Worm (Caenorhabditis elegans) whole organism, midembryonic: Measurements from ENCODE around the gene srh-297.

Experiments used
- T22C8.4 ChIP-seq: fragments of 200-800 bp; sonication (Bioruptor generic); IDR thresholded peaks from 2 replicates; pipeline ENCODE4 v1.3.6; 2022; ENCODE audit warnings: missing genetic modification characterization, missing compliant biosample characterization
- cog-1 ChIP-seq: sonication (generic microtip); optimal IDR thresholded peaks from 2 replicates; lab custom pipeline; 2016; ENCODE audit warnings: missing genetic modification characterization, missing compliant biosample characterization
- flt-1 ChIP-seq: fragments of 200-800 bp; sonication (Bioruptor generic); IDR thresholded peaks from 2 replicates; pipeline ENCODE4 v1.3.6; 2022; ENCODE audit warnings: missing genetic modification characterization, missing compliant biosample characterization
- med-1 ChIP-seq: sonication (generic microtip); optimal IDR thresholded peaks from 2 replicates; lab custom pipeline; 2017; ENCODE audit warnings: missing genetic modification characterization, mild to moderate bottlenecking, missing compliant biosample characterization, antibody characterized with exemption, missing genetic modification reagents; ENCODE audit not compliant: insufficient read depth
- ref-1 ChIP-seq: fragments of 200-800 bp; sonication (Bioruptor generic); conservative IDR thresholded peaks from 2 replicates; pipeline ENCODE4 v1.3.6; 2022; ENCODE audit warnings: missing genetic modification reagents, missing genetic modification characterization, missing compliant biosample characterization

- no peak for TF ChIP-seq flt-1
- no peak for TF ChIP-seq ref-1
- TF ChIP-seq med-1 (GFP tag; lab: Kevin White, UChicago): no peak
- no peak for TF ChIP-seq cog-1 (tag; lab: Kevin White, UChicago)
- TF ChIP-seq T22C8.4 (GFP tag; lab: Robert Waterston, UW): no peak
Observed at ce11 chrII:3196966-3197365, 33.4 kb downstream of the srh-297 start, which contains the start of gene gcy-15.
